Fruit fly (Drosophila melanogaster) Kc167 (cell line): Measurements from ENCODE around the gene Octbeta3R.

Experiments
- Myc ChIP-seq: fragments of >200 bp; optimal IDR thresholded peaks from 2 replicates; lab custom pipeline; 2017; ENCODE audit warnings: missing external identifiers
- h ChIP-seq: fragments of >200 bp; optimal IDR thresholded peaks from 3 replicates; lab custom pipeline; 2018; ENCODE audit warnings: missing external identifiers
- psq ChIP-seq: fragments of >200 bp; optimal IDR thresholded peaks from 2 replicates; lab custom pipeline; 2017; ENCODE audit warnings: missing external identifiers
- ttk ChIP-seq: sonication (Bioruptor generic); optimal IDR thresholded peaks from 2 replicates; lab custom pipeline; 2017; ENCODE audit warnings: missing external identifiers

dm6 chr3R:12514997-12515396, 33.0 kb downstream of the Octbeta3R start:
- no peak for TF ChIP-seq h (lab: Kevin White, UChicago)
- no peak for TF ChIP-seq ttk (lab: Kevin White, UChicago)
- no peak for TF ChIP-seq Myc (lab: Kevin White, UChicago)
- no peak for TF ChIP-seq psq (lab: Kevin White, UChicago)
